Worm (Caenorhabditis elegans) whole organism, L4 larva: ENCODE results near the gene C03C10.7.

Experiments
- ceh-28 ChIP-seq: fragments of 150-350 bp; optimal IDR thresholded peaks from 2 replicates; lab custom pipeline; 2014; ENCODE audit warnings: missing biosample characterization, missing genetic modification reagents, missing genetic modification characterization
- ceh-32 ChIP-seq: sonication (generic microtip); optimal IDR thresholded peaks from 2 replicates; lab custom pipeline; 2016; ENCODE audit warnings: mild to moderate bottlenecking, missing genetic modification characterization, missing compliant biosample characterization; ENCODE audit not compliant: poor library complexity
- jun-1 ChIP-seq: fragments of 150-350 bp; optimal IDR thresholded peaks from 2 replicates; lab custom pipeline; 2014; ENCODE audit warnings: missing biosample characterization, missing genetic modification reagents, missing genetic modification characterization
- lin-39 ChIP-seq: fragments of 150-350 bp; optimal IDR thresholded peaks from 2 replicates; lab custom pipeline; 2014; ENCODE audit warnings: missing biosample characterization, missing genetic modification reagents, missing genetic modification characterization
- mdl-1 ChIP-seq, 2 experiments: fragments of 150-350 bp in 1 of 2; sonication (generic microtip) in 1 of 2; optimal IDR thresholded peaks; 2 replicates each; lab custom pipeline; 2014 to 2017; ENCODE audit warnings: missing biosample characterization in 2 of 2, missing genetic modification characterization in 2 of 2
- nhr-237 ChIP-seq: sonication (generic microtip); optimal IDR thresholded peaks from 2 replicates; lab custom pipeline; 2017; ENCODE audit warnings: missing biosample characterization, missing genetic modification characterization
- nhr-77 ChIP-seq: fragments of 150-350 bp; optimal IDR thresholded peaks from 2 replicates; lab custom pipeline; 2014; ENCODE audit warnings: missing biosample characterization, missing genetic modification characterization
- pha-4 ChIP-seq, 2 experiments: fragments of 150-350 bp in 1 of 2; fragments of 200-800 bp in 1 of 2; sonication (Bioruptor generic) in 1 of 2; IDR thresholded peaks in 1 of 2; optimal IDR thresholded peaks in 1 of 2; 2 replicates each; pipeline versions ENCODE4 v1.3.6 to Lab custom; 2014 to 2022; ENCODE audit warnings: missing genetic modification characterization in 2 of 2, missing genetic modification reagents in 2 of 2, missing biosample characterization in 1 of 2, missing compliant biosample characterization in 1 of 2
- pqm-1 ChIP-seq: sonication (generic microtip); optimal IDR thresholded peaks from 2 replicates; lab custom pipeline; 2017; ENCODE audit warnings: missing biosample characterization, missing genetic modification characterization
- spr-3 ChIP-seq: fragments of 200-800 bp; sonication (Bioruptor generic); optimal IDR thresholded peaks from 2 replicates; lab custom pipeline; 2018; ENCODE audit warnings: mild to moderate bottlenecking, missing genetic modification characterization, missing compliant biosample characterization
- unc-62 ChIP-seq, 3 experiments: fragments of 150-350 bp in 1 of 3; sonication (generic microtip); optimal IDR thresholded peaks in 2 of 3; peaks in 1 of 3; 1 replicate in 1 of 3; 2 replicates in 2 of 3; lab custom pipeline; 2014 to 2017; ENCODE audit warnings: missing biosample characterization in 3 of 3, missing genetic modification characterization in 3 of 3, missing genetic modification reagents in 3 of 3, missing genotype in 1 of 3

DNA sequence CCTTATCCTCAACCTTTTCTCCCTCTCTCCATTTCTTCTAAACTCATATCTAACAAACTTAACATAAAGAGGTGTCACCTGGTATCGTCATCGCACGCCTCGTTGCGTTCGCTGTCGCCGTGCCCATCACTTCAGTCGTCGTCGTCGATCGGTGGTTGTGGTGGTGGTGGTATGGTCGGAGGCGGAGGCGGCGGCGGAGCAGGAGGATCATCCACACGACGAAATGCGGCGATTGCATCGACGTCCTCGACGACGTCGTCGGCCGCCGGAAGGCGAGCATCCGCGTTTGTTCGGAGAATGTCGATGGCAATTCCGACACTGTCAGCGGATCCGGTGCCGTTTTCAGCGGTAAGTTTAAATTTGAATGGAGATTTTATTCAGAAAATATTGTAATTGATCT is 38.2 kb downstream of the C03C10.7 start:
- no peak for TF ChIP-seq pqm-1 (tag; lab: Kevin White, UChicago)
- TF ChIP-seq lin-39 (tag; lab: Kevin White, UChicago): no peak
- no peak for TF ChIP-seq ceh-28
- TF ChIP-seq unc-62 (GFP tag; optimal IDR thresholded peaks at IDR 0.05 in 1 of 2; lab: Kevin White, UChicago): no peak
- TF ChIP-seq unc-62 (tag; optimal IDR thresholded peaks at IDR 0.05; lab: Kevin White, UChicago): no peak
- no peak for TF ChIP-seq nhr-77 (tag; lab: Kevin White, UChicago)
- TF ChIP-seq jun-1: no peak
- no peak for TF ChIP-seq nhr-237 (tag; lab: Kevin White, UChicago)
- no peak for TF ChIP-seq spr-3 (GFP tag; lab: Kevin White, UChicago)
- no peak for TF ChIP-seq mdl-1 (tag; optimal IDR thresholded peaks at IDR 0.05; lab: Kevin White, UChicago)
- no peak for TF ChIP-seq ceh-32 (tag; lab: Kevin White, UChicago)
- TF ChIP-seq pha-4 (GFP tag; IDR thresholded peaks at IDR 0.05; lab: Robert Waterston, UW): no peak
- no peak for TF ChIP-seq pha-4 (tag; optimal IDR thresholded peaks at IDR 0.05; lab: Kevin White, UChicago)
